Fruit fly (Drosophila melanogaster): ENCODE results near the gene Dh31.

Dh31 gene

dm6 chr2L:8506729-8507128 lies at the start of gene Dh31:
Dh31 (minus strand) TSS chr2L:8506845.
- TF ChIP-seq sage (GFP tag; optimal IDR thresholded peaks at IDR 0.05): no peak
- no peak for TF ChIP-seq HLH106 (tag; optimal IDR thresholded peaks at IDR 0.05)
- no peak for TF ChIP-seq Vsx2 (GFP tag; optimal IDR thresholded peaks at IDR 0.05; ENCODE audit: partially characterized antibody)

- TF ChIP-seq sv (GFP tag; optimal IDR thresholded peaks at IDR 0.05) (no peak), pan (optimal IDR thresholded peaks at IDR 0.05) (no peak), CG9705 (GFP tag; optimal IDR thresholded peaks at IDR 0.05) (no peak), Dif (GFP tag; optimal IDR thresholded peaks at IDR 0.05; ENCODE audit: partially characterized antibody) (no peak), Hnf4 (GFP tag; optimal IDR thresholded peaks at IDR 0.05) (no peak), psq (GFP tag; optimal IDR thresholded peaks at IDR 0.05) (no peak), Mio (GFP tag; optimal IDR thresholded peaks at IDR 0.05) (no peak), Abd-B (GFP tag; optimal IDR thresholded peaks at IDR 0.05) (no peak), GATAd (GFP tag; optimal IDR thresholded peaks at IDR 0.05) (no peak), rgr (GFP tag; optimal IDR thresholded peaks at IDR 0.05) (no peak), Sp1 (GFP tag; optimal IDR thresholded peaks at IDR 0.05) (no peak), sage (GFP tag; optimal IDR thresholded peaks at IDR 0.05) (no peak), HLH106 (tag; optimal IDR thresholded peaks at IDR 0.05) (no peak), CG32264 (GFP tag; optimal IDR thresholded peaks at IDR 0.05) (no peak), Vsx2 (GFP tag; optimal IDR thresholded peaks at IDR 0.05; ENCODE audit: partially characterized antibody) (no peak), dsf (GFP tag; optimal IDR thresholded peaks at IDR 0.05; ENCODE audit: borderline replicate concordance) (no peak), Hr83 (GFP tag; optimal IDR thresholded peaks at IDR 0.05; ENCODE audit: poor library complexity, severe bottlenecking) (no peak), foxo (GFP tag; optimal IDR thresholded peaks at IDR 0.05) (no peak), woc (GFP tag; optimal IDR thresholded peaks at IDR 0.05) (no peak), dmrt93B (GFP tag; optimal IDR thresholded peaks at IDR 0.05) (no peak)
Observed at dm6 chr2L:8556207-8556606, 49.6 kb upstream of the Dh31 start.

- TF ChIP-seq Hr83 (GFP tag; optimal IDR thresholded peaks at IDR 0.05; ENCODE audit: poor library complexity, severe bottlenecking) (no peak), brk (GFP tag; optimal IDR thresholded peaks at IDR 0.05) (no peak), Dif (GFP tag; optimal IDR thresholded peaks at IDR 0.05; ENCODE audit: partially characterized antibody) (no peak), Mio (GFP tag; optimal IDR thresholded peaks at IDR 0.05) (no peak), woc (GFP tag; optimal IDR thresholded peaks at IDR 0.05) (no peak), sage (GFP tag; optimal IDR thresholded peaks at IDR 0.05) (no peak), dmrt93B (GFP tag; optimal IDR thresholded peaks at IDR 0.05) (no peak), Vsx2 (GFP tag; optimal IDR thresholded peaks at IDR 0.05; ENCODE audit: partially characterized antibody) (no peak), ey (GFP tag; optimal IDR thresholded peaks at IDR 0.05) (peak; percentile 45), Sp1 (GFP tag; optimal IDR thresholded peaks at IDR 0.05) (peak; percentile 8), OdsH (GFP tag; optimal IDR thresholded peaks at IDR 0.05) (no peak), sv (GFP tag; optimal IDR thresholded peaks at IDR 0.05) (no peak), dsf (GFP tag; optimal IDR thresholded peaks at IDR 0.05; ENCODE audit: borderline replicate concordance) (no peak), fru (GFP tag; optimal IDR thresholded peaks at IDR 0.05) (peak; percentile 70), CG9705 (GFP tag; optimal IDR thresholded peaks at IDR 0.05) (no peak), GATAd (GFP tag; optimal IDR thresholded peaks at IDR 0.05) (no peak), Jra (GFP tag; optimal IDR thresholded peaks at IDR 0.05) (no peak), jim (GFP tag; optimal IDR thresholded peaks at IDR 0.05) (no peak), Dfd (GFP tag; optimal IDR thresholded peaks at IDR 0.05) (no peak), Rel (GFP tag; optimal IDR thresholded peaks at IDR 0.05) (no peak), Rel (tag; optimal IDR thresholded peaks at IDR 0.05) (no peak), Hr78 (GFP tag; optimal IDR thresholded peaks at IDR 0.05) (no peak), foxo (GFP tag; optimal IDR thresholded peaks at IDR 0.05) (peak in 1 of 2 experiments; percentile 27), Hnf4 (GFP tag; optimal IDR thresholded peaks at IDR 0.05) (peak; percentile 17), dl (GFP tag; optimal IDR thresholded peaks at IDR 0.05; ENCODE audit: insufficient read depth in 1 of 2, partially characterized antibody in 2 of 2) (no peak), CG32264 (GFP tag; optimal IDR thresholded peaks at IDR 0.05) (no peak), Abd-B (GFP tag; optimal IDR thresholded peaks at IDR 0.05) (no peak), br (GFP tag; optimal IDR thresholded peaks at IDR 0.05) (peak; percentile 36), tai (GFP tag; optimal IDR thresholded peaks at IDR 0.05) (no peak), rgr (GFP tag; optimal IDR thresholded peaks at IDR 0.05) (peak; percentile 59), CrebA (GFP tag; optimal IDR thresholded peaks at IDR 0.05; ENCODE audit: borderline replicate concordance) (no peak), h (GFP tag; optimal IDR thresholded peaks at IDR 0.05) (peak; percentile 45), psq (GFP tag; optimal IDR thresholded peaks at IDR 0.05) (peak; percentile 51), Myc (optimal IDR thresholded peaks at IDR 0.05) (no peak), usp (GFP tag; optimal IDR thresholded peaks at IDR 0.05) (no peak), N (GFP tag; optimal IDR thresholded peaks at IDR 0.05) (no peak), HLH106 (tag; optimal IDR thresholded peaks at IDR 0.05) (peak; percentile 28), lola (GFP tag; optimal IDR thresholded peaks at IDR 0.05) (no peak), pan (optimal IDR thresholded peaks at IDR 0.05) (no peak)
Observed at dm6 chr2L:8553789-8554626, 47.4 kb upstream of the Dh31 start.
